Fruit fly (Drosophila melanogaster): Measurements from ENCODE around the gene sloth2.

sloth2 gene

DNA sequence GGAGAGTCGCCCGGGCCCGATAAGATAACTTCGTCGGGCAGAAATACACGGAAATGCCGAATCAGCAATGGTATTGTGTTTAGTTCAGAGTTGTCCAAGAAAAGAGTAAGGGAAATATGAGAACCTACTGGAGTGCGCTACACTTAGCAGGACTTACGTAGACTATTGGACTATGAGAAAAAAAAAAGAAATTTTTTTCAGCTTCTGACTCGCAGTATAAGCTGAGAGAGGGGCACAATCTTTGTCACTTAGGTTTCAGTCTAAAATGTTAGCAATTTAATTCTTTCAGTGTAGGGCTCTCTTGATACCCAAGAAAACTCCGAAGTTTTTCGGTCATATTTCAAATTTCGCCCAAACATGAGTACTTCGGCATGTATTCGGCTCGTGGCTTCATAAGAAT is 17.4 kb upstream of the sloth2 start (continued):
- TF ChIP-seq Mad (GFP tag; optimal IDR thresholded peaks at IDR 0.05) (peak; percentile 61), Dad (GFP tag; optimal IDR thresholded peaks at IDR 0.05) (no peak), tll (GFP tag; optimal IDR thresholded peaks at IDR 0.05) (no peak), D19B (GFP tag; optimal IDR thresholded peaks at IDR 0.05) (peak; percentile 55), jigr1 (GFP tag; IDR thresholded peaks at IDR 0.05) (peak; percentile 44; the same call in 1 of the 3 replicates), CG12391 (tag; optimal IDR thresholded peaks at IDR 0.05) (peak; percentile 68), CG16813 (GFP tag; IDR thresholded peaks at IDR 0.05; ENCODE audit: partially characterized antibody) (no peak), dimm (GFP tag; IDR thresholded peaks at IDR 0.05) (no peak), Mes4 (GFP tag; optimal IDR thresholded peaks at IDR 0.05) (peak; percentile 51), CG2116 (GFP tag; optimal IDR thresholded peaks at IDR 0.05) (peak; percentile 13), shn (GFP tag; optimal IDR thresholded peaks at IDR 0.05) (peak; percentile 76), ttk (GFP tag; IDR thresholded peaks at IDR 0.05) (peak; percentile 83), D19A (tag; optimal IDR thresholded peaks at IDR 0.05) (peak; percentile 25), CG17912 (GFP tag; optimal IDR thresholded peaks at IDR 0.05) (no peak), Lim3 (GFP tag; IDR thresholded peaks at IDR 0.05) (0 out of 2 replicates have a peak, but pooled peaks have one; percentile 37), NFAT (GFP tag; IDR thresholded peaks at IDR 0.05) (peak; percentile 71), Hr78 (GFP tag; optimal IDR thresholded peaks at IDR 0.05) (no peak), CG15514 (GFP tag; optimal IDR thresholded peaks at IDR 0.05) (peak; percentile 61), ase (GFP tag; IDR thresholded peaks at IDR 0.05) (peak; percentile 75; the same call in 2 of the 3 replicates), wor (GFP tag; IDR thresholded peaks at IDR 0.05) (peak; percentile 63), ro (GFP tag; IDR thresholded peaks at IDR 0.05) (peak; percentile 35; the same call in 1 of the 2 replicates), Ets97D (GFP tag; optimal IDR thresholded peaks at IDR 0.05) (no peak), Antp (GFP tag; optimal IDR thresholded peaks at IDR 0.05) (peak; percentile 68), CG15696 (tag; optimal IDR thresholded peaks at IDR 0.05) (peak; percentile 20), vnd (GFP tag; IDR thresholded peaks at IDR 0.05; ENCODE audit: partially characterized antibody) (no peak), fd96Cb (tag; optimal IDR thresholded peaks at IDR 0.05) (peak; percentile 65), tio (GFP tag; optimal IDR thresholded peaks at IDR 0.05) (peak; percentile 60), HLH4C (GFP tag; IDR thresholded peaks at IDR 0.05; ENCODE audit: partially characterized antibody) (no peak), CG10274 (GFP tag; optimal IDR thresholded peaks at IDR 0.05) (peak; percentile 67), lola (GFP tag; optimal IDR thresholded peaks at IDR 0.05) (peak in 1 of 3 experiments; percentile 20), CG6654 (GFP tag; optimal IDR thresholded peaks at IDR 0.05) (peak; percentile 38), CG15601 (tag; optimal IDR thresholded peaks at IDR 0.05) (peak; percentile 44), slou (GFP tag; optimal IDR thresholded peaks at IDR 0.05) (no peak), C15 (GFP tag; IDR thresholded peaks at IDR 0.05) (0 out of 3 replicates have a peak, but pooled peaks have one; percentile 59), CG17359 (tag; optimal IDR thresholded peaks at IDR 0.05) (peak; percentile 78), chn (GFP tag; optimal IDR thresholded peaks at IDR 0.05) (peak; percentile 40), eve (GFP tag; optimal IDR thresholded peaks at IDR 0.05) (peak in 1 of 2 experiments; percentile 64), ranshi (GFP tag; IDR thresholded peaks at IDR 0.05) (peak; percentile 83), CG6272 (GFP tag; IDR thresholded peaks at IDR 0.05) (peak; percentile 64), CG1832 (GFP tag; optimal IDR thresholded peaks at IDR 0.05) (no peak), Doc2 (GFP tag; IDR thresholded peaks at IDR 0.05) (peak; percentile 28; the same call in 1 of the 2 replicates), bigmax (GFP tag; optimal IDR thresholded peaks at IDR 0.05) (no peak), CG15073 (GFP tag; optimal IDR thresholded peaks at IDR 0.05) (no peak), oc (tag; optimal IDR thresholded peaks at IDR 0.05) (peak; percentile 10), her (GFP tag; optimal IDR thresholded peaks at IDR 0.05) (peak; percentile 72), crc (GFP tag; optimal IDR thresholded peaks at IDR 0.05) (peak; percentile 48), psq (GFP tag; optimal IDR thresholded peaks at IDR 0.05) (no peak), CG8290 (GFP tag; optimal IDR thresholded peaks at IDR 0.05) (no peak), CG8290 (tag; optimal IDR thresholded peaks at IDR 0.05) (peak in 1 of 2 experiments; percentile 43), CG10979 (tag; optimal IDR thresholded peaks at IDR 0.05) (peak; percentile 64)
